Fruit fly (Drosophila melanogaster): ENCODE results near the gene Snup.

The Snup gene

dm6 chr3L:2651800-2652199 lies at the start of gene Snup, which contains the start of the genes ProRS-m and CG42304:
Snup (plus strand) TSS chr3L:2652088.
ProRS-m (minus strand) TSS chr3L:2651850.
CG42304 (plus strand) TSS chr3L:2652088.
- TF ChIP-seq usp (GFP tag; optimal IDR thresholded peaks at IDR 0.05) = no peak
- no peak for TF ChIP-seq psq (optimal IDR thresholded peaks at IDR 0.05)
- no peak for TF ChIP-seq CG8478 (optimal IDR thresholded peaks at IDR 0.05)
- no peak for TF ChIP-seq pan (optimal IDR thresholded peaks at IDR 0.05)
- no peak for TF ChIP-seq EcR (GFP tag; optimal IDR thresholded peaks at IDR 0.05)
- no peak for TF ChIP-seq Dll (optimal IDR thresholded peaks at IDR 0.05)

- TF ChIP-seq CG8478 (optimal IDR thresholded peaks at IDR 0.05) (no peak), pan (optimal IDR thresholded peaks at IDR 0.05) (no peak), EcR (GFP tag; optimal IDR thresholded peaks at IDR 0.05) (no peak), Dll (optimal IDR thresholded peaks at IDR 0.05) (no peak), psq (optimal IDR thresholded peaks at IDR 0.05) (no peak), usp (GFP tag; optimal IDR thresholded peaks at IDR 0.05) (no peak)
Measured at dm6 chr3L:2608825-2609224, 43.1 kb upstream of the Snup start.

dm6 chr3L:2614222-2614621 lies 37.7 kb upstream of the Snup start:
- TF ChIP-seq CG8478 (optimal IDR thresholded peaks at IDR 0.05) (no peak), Dll (optimal IDR thresholded peaks at IDR 0.05) (no peak), psq (optimal IDR thresholded peaks at IDR 0.05) (no peak), EcR (GFP tag; optimal IDR thresholded peaks at IDR 0.05) (no peak), usp (GFP tag; optimal IDR thresholded peaks at IDR 0.05) (no peak)

DNA sequence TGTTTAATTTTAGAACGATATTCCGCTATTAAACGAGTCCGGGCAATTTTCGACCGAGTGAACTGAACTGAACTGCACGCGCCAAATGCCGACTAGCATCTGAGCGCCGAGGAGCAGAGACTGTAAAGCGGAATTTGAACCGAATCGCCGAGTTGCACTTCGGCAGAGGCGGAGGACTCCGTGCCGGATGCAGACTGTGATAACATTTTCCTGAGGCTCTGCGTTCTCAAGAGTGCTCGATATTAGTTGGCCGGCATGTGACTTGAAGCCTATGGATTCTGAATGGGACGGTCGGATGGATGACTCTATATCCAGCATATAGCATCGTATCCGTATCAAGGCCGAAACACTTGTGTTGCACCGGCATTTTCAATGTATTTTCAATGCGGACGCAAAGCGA lies 21.9 kb upstream of the Snup start, which contains the start of gene Pxn:
Gene Pxn, minus strand, starts transcription at position 101 of the 400 bp plus-strand sequence.
- TF ChIP-seq Dll (optimal IDR thresholded peaks at IDR 0.05) = no peak
- no peak for TF ChIP-seq usp (GFP tag; optimal IDR thresholded peaks at IDR 0.05)
- TF ChIP-seq psq (optimal IDR thresholded peaks at IDR 0.05) = no peak
- no peak for TF ChIP-seq pan (optimal IDR thresholded peaks at IDR 0.05)
- TF ChIP-seq EcR (GFP tag; optimal IDR thresholded peaks at IDR 0.05) = no peak
- TF ChIP-seq CG8478 (optimal IDR thresholded peaks at IDR 0.05) = no peak

DNA sequence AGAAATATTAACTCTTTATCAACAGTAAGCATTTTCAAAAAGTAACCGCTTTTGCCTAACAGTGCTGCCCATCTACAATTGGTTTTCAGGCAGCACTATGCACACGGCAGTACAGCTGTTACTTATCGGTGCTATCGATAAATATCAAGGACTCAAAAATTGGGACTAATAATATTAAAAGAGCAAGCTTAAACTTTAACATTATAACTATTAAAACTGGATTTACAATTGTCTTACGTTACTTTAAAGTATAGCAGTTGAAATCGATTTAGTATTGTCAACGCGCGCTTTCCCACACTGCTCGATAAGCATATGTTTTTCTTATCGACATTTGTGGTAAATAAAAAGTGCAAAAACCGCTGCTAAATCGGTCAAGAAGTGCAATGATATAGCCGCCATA lies 20.5 kb upstream of the Snup start, which contains the start of the genes CG42245 and MEP-1:
Gene CG42245, plus strand, starts transcription at position 310 of the 400 bp plus-strand sequence.
Gene MEP-1, plus strand, starts transcription at position 310 of the 400 bp plus-strand sequence.
- TF ChIP-seq psq (optimal IDR thresholded peaks at IDR 0.05) = no peak
- TF ChIP-seq Dll (optimal IDR thresholded peaks at IDR 0.05) = no peak
- no peak for TF ChIP-seq usp (GFP tag; optimal IDR thresholded peaks at IDR 0.05)
- no peak for TF ChIP-seq CG8478 (optimal IDR thresholded peaks at IDR 0.05)
- no peak for TF ChIP-seq EcR (GFP tag; optimal IDR thresholded peaks at IDR 0.05)
- no peak for TF ChIP-seq pan (optimal IDR thresholded peaks at IDR 0.05)

DNA sequence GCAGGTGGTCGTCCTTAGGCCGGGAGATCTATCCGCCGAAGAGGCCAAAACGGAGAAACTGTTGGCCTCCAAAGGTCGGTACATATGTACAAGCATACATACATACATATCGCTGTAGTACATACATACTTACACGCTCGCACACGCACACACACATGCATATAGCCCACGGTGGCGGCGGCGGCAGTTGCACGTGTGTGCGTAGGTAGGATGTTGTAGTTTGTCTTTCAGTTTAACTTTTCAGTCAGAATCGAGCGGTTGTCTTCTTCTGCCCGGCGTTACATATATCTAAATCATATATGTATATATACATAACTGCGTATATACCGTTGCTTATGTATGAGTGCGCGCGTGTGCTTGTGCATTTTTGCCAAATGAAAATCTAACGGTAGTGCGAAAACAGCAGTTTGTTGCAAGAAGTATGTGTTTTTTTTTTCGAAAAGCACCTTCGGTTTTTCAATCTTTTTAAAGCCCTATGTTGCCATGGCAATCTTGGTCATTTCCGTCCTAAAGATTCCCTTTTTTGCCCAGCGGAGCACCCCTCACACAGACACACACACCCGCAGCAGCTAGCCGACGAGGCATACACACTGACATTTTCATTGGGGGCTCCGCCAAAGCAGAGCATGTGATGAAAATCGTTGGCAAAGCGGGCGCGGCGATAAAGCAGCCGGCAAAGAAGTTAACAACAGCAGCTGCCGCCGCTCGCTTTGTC lies 19.7 kb upstream of the Snup start:
- TF ChIP-seq CG8478 (optimal IDR thresholded peaks at IDR 0.05) = no peak

DNA sequence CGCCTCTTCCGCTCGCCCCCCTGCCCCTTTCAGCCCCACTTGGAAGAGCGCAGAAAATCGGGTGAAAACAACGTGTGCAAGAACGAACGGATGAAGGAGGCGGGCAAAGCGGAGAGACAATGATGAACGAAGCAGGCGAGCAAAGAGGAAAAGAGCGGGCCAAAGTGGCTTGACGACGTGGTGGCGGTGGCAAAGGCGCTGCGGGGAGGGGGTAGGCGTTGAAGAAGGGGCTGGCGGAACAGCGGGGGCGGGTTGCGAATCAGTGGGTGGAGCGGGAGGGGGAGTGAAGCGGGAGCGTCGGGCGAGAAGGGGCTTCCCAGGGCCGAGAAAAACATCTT lies 19.2 kb upstream of the Snup start:
- TF ChIP-seq psq (optimal IDR thresholded peaks at IDR 0.05) (peak; percentile 67), CG8478 (optimal IDR thresholded peaks at IDR 0.05) (no peak), Dll (optimal IDR thresholded peaks at IDR 0.05) (peak; percentile 63)

dm6 chr3L:2634929-2635799 lies 16.7 kb upstream of the Snup start:
- TF ChIP-seq Dll (optimal IDR thresholded peaks at IDR 0.05) = peak; percentile 55
- TF ChIP-seq pan (optimal IDR thresholded peaks at IDR 0.05) = no peak
- TF ChIP-seq EcR (GFP tag; optimal IDR thresholded peaks at IDR 0.05) = no peak

dm6 chr3L:2636023-2636968 lies 15.6 kb upstream of the Snup start:
- no peak for TF ChIP-seq Dll (optimal IDR thresholded peaks at IDR 0.05)
- no peak for TF ChIP-seq CG8478 (optimal IDR thresholded peaks at IDR 0.05)
- no peak for TF ChIP-seq usp (GFP tag; optimal IDR thresholded peaks at IDR 0.05)
- TF ChIP-seq pan (optimal IDR thresholded peaks at IDR 0.05) = no peak
- no peak for TF ChIP-seq psq (optimal IDR thresholded peaks at IDR 0.05)
- TF ChIP-seq EcR (GFP tag; optimal IDR thresholded peaks at IDR 0.05) = no peak

DNA sequence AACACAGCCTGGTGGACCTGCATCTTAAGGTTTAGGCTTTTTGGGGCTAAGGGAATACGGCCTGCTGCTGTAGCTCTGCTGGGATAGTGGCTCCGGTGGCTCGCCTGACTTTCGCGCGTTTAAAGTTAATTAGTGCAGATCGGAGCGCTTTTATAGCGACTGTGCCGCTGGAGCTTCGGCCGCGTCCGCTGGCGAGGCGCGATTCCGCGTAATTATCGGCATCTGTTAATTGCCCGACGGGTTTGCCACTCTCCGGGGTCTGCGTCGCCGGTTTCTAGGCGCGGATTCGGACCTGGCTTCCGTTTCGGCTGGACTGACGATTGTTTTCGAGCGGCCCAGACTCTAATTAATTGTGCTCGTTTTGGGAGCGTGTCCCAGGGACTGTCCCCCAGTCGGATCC lies 8.6 kb upstream of the Snup start, which contains the start of gene CG14949:
Gene CG14949, minus strand, starts transcription at position 101 of the 400 bp plus-strand sequence.
- TF ChIP-seq psq (optimal IDR thresholded peaks at IDR 0.05) (no peak), EcR (GFP tag; optimal IDR thresholded peaks at IDR 0.05) (no peak), usp (GFP tag; optimal IDR thresholded peaks at IDR 0.05) (no peak), Dll (optimal IDR thresholded peaks at IDR 0.05) (no peak), CG8478 (optimal IDR thresholded peaks at IDR 0.05) (no peak), pan (optimal IDR thresholded peaks at IDR 0.05) (no peak)

DNA sequence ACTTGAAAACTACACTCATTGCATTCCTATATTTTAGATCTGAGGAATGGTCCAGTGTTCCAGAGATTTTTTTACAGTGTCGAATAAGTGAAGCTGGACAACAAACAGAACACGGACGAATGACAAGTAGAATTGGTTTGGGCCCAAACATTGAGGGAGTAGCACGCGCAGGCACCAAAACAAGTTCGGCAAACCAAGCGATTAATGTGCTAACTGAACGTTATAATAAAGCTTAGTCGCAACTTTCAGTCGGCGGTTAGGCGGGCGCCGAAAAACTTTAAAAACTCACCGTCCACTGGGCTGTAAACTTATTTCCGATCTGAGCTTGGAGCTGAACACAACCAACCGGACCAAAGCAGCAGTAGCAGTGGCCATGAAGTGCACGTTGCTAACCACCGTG lies 6.8 kb upstream of the Snup start, which contains the start of gene CG1143:
Gene CG1143, plus strand, starts transcription at position 301 of the 400 bp plus-strand sequence.
- TF ChIP-seq EcR (GFP tag; optimal IDR thresholded peaks at IDR 0.05) (no peak), usp (GFP tag; optimal IDR thresholded peaks at IDR 0.05) (no peak), psq (optimal IDR thresholded peaks at IDR 0.05) (no peak), Dll (optimal IDR thresholded peaks at IDR 0.05) (no peak), pan (optimal IDR thresholded peaks at IDR 0.05) (no peak), CG8478 (optimal IDR thresholded peaks at IDR 0.05) (no peak)
